Fruit fly (Drosophila melanogaster) whole organism, embryonic: ENCODE results near the gene dsx.

Experiments
- Atf-2 ChIP-seq: fragments of 200-800 bp; sonication (Bioruptor generic); optimal IDR thresholded peaks from 2 replicates; lab custom pipeline; 2016; ENCODE audit warnings: missing biosample characterization, missing genetic modification characterization
- B-H1 ChIP-seq: fragments of 200-800 bp; sonication (Bioruptor generic); IDR thresholded peaks from 3 replicates; pipeline ENCODE4 v1.3.6; 2022; ENCODE audit warnings: missing biosample characterization, missing genetic modification characterization
- Bgb ChIP-seq: fragments of 200-800 bp; sonication (Bioruptor generic); IDR thresholded peaks from 2 replicates; pipeline ENCODE4 v1.3.6; 2022; ENCODE audit warnings: missing biosample characterization, missing genetic modification characterization; ENCODE audit not compliant: partially characterized antibody
- CG13287 ChIP-seq: fragments of 200-800 bp; sonication (Bioruptor generic); IDR thresholded peaks from 2 replicates; pipeline ENCODE4 v1.3.6; 2022; ENCODE audit warnings: missing biosample characterization, missing genetic modification characterization; ENCODE audit not compliant: partially characterized antibody
- CG13424 ChIP-seq: fragments of 200-800 bp; sonication (Bioruptor generic); optimal IDR thresholded peaks from 2 replicates; lab custom pipeline; 2019; ENCODE audit warnings: missing biosample characterization, mild to moderate bottlenecking, missing genetic modification characterization, moderate library complexity
- CG15269 ChIP-seq: fragments of 200-800 bp; sonication (Bioruptor generic); optimal IDR thresholded peaks from 2 replicates; lab custom pipeline; 2018; ENCODE audit warnings: missing biosample characterization, mild to moderate bottlenecking, missing genetic modification characterization, moderate library complexity
- CG1529 ChIP-seq: fragments of 200-800 bp; sonication (Bioruptor generic); optimal IDR thresholded peaks from 3 replicates; lab custom pipeline; 2018; ENCODE audit warnings: missing biosample characterization, missing genetic modification characterization
- CG1602 ChIP-seq: fragments of 200-800 bp; sonication (Bioruptor generic); optimal IDR thresholded peaks from 3 replicates; lab custom pipeline; 2016; ENCODE audit warnings: missing biosample characterization, missing genetic modification characterization
- CG16863 ChIP-seq: fragments of 200-800 bp; sonication (Bioruptor generic); optimal IDR thresholded peaks from 3 replicates; lab custom pipeline; 2016; ENCODE audit warnings: missing biosample characterization, missing genetic modification characterization
- CG17361 ChIP-seq: fragments of 200-800 bp; sonication (Bioruptor generic); IDR thresholded peaks from 3 replicates; pipeline ENCODE4 v1.3.6; 2022; ENCODE audit warnings: missing biosample characterization, missing genetic modification characterization
- CG18764 ChIP-seq: fragments of 200-800 bp; sonication (Bioruptor generic); optimal IDR thresholded peaks from 3 replicates; lab custom pipeline; 2016; ENCODE audit warnings: missing biosample characterization, missing genetic modification characterization
- CG2120 ChIP-seq: fragments of 200-800 bp; sonication (Bioruptor generic); optimal IDR thresholded peaks from 3 replicates; lab custom pipeline; 2016; ENCODE audit warnings: missing biosample characterization, missing genetic modification characterization
- CG2129 ChIP-seq: fragments of 200-800 bp; sonication (Bioruptor generic); IDR thresholded peaks from 2 replicates; pipeline ENCODE4 v1.3.6; 2022; ENCODE audit warnings: missing biosample characterization, missing genetic modification characterization; ENCODE audit not compliant: partially characterized antibody
- CG34422 ChIP-seq: fragments of 200-800 bp; sonication (Bioruptor generic); IDR thresholded peaks from 3 replicates; pipeline ENCODE4 v1.3.6; 2022; ENCODE audit warnings: missing biosample characterization, missing genetic modification characterization
- CG4404 ChIP-seq: fragments of 200-800 bp; sonication (Bioruptor generic); IDR thresholded peaks from 2 replicates; pipeline ENCODE4 v1.3.6; 2022; ENCODE audit warnings: missing biosample characterization, missing genetic modification characterization
- CG4820 ChIP-seq: fragments of 200-800 bp; sonication (Bioruptor generic); optimal IDR thresholded peaks from 3 replicates; lab custom pipeline; 2016; ENCODE audit warnings: missing biosample characterization, missing genetic modification characterization
- CG7786 ChIP-seq: fragments of 200-800 bp; sonication (Bioruptor generic); optimal IDR thresholded peaks from 2 replicates; lab custom pipeline; 2016; ENCODE audit warnings: missing biosample characterization, missing genetic modification characterization
- CG8290 ChIP-seq, 3 experiments: fragments of 200-800 bp; sonication (Bioruptor generic); optimal IDR thresholded peaks; 2 replicates each; lab custom pipeline; 2016 to 2019; ENCODE audit warnings: missing biosample characterization in 3 of 3, missing genetic modification characterization in 3 of 3, mild to moderate bottlenecking in 2 of 3, moderate library complexity in 1 of 3
- CG8924 ChIP-seq: fragments of 200-800 bp; optimal IDR thresholded peaks from 3 replicates; lab custom pipeline; 2019; ENCODE audit warnings: missing biosample characterization, mild to moderate bottlenecking, missing genetic modification characterization, moderate library complexity
- Elba2 ChIP-seq: fragments of 200-800 bp; sonication (Bioruptor generic); optimal IDR thresholded peaks from 3 replicates; lab custom pipeline; 2016; ENCODE audit warnings: missing biosample characterization, missing genetic modification characterization
- Ets65A ChIP-seq: fragments of 200-800 bp; sonication (Bioruptor generic); peaks from one replicate; lab custom pipeline; 2016; ENCODE audit warnings: missing biosample characterization, missing genetic modification characterization
- HHEX ChIP-seq: fragments of 200-800 bp; sonication (Bioruptor generic); optimal IDR thresholded peaks from 3 replicates; lab custom pipeline; 2017; ENCODE audit warnings: missing biosample characterization, mild to moderate bottlenecking, missing genetic modification characterization, missing genetic modification reagents
- HmgZ ChIP-seq: fragments of 200-800 bp; sonication (Bioruptor generic); optimal IDR thresholded peaks from 2 replicates; lab custom pipeline; 2018; ENCODE audit warnings: missing biosample characterization, mild to moderate bottlenecking, missing genetic modification characterization
- Lhr ChIP-seq: fragments of 200-800 bp; sonication (Bioruptor generic); optimal IDR thresholded peaks from 3 replicates; lab custom pipeline; 2017; ENCODE audit warnings: mild to moderate bottlenecking, missing biosample characterization, missing genetic modification reagents, missing genetic modification characterization
- MBD-R2 ChIP-seq: fragments of 200-800 bp; sonication (Bioruptor generic); IDR thresholded peaks from 2 replicates; pipeline ENCODE4 v1.3.6; 2022; ENCODE audit warnings: missing biosample characterization, missing genetic modification characterization
- Max ChIP-seq: fragments of 200-800 bp; sonication (Bioruptor generic); optimal IDR thresholded peaks from 2 replicates; lab custom pipeline; 2016; ENCODE audit warnings: missing biosample characterization, mild to moderate bottlenecking, missing genetic modification characterization
- Neu2 ChIP-seq: fragments of 200-800 bp; sonication (Bioruptor generic); optimal IDR thresholded peaks from 3 replicates; lab custom pipeline; 2016; ENCODE audit warnings: missing biosample characterization, missing genetic modification characterization, borderline replicate concordance
- Opbp ChIP-seq: fragments of 200-800 bp; sonication (Bioruptor generic); IDR thresholded peaks from 3 replicates; pipeline ENCODE4 v1.3.6; 2022; ENCODE audit warnings: missing biosample characterization, missing genetic modification characterization; ENCODE audit not compliant: partially characterized antibody
- Pdp1 ChIP-seq, 2 experiments: fragments of 200-800 bp; sonication (Bioruptor generic); optimal IDR thresholded peaks; 3 replicates each; lab custom pipeline; 2016; ENCODE audit warnings: missing biosample characterization in 2 of 2, missing genetic modification characterization in 2 of 2, mild to moderate bottlenecking in 1 of 2, moderate library complexity in 1 of 2
- Sry-β ChIP-seq: fragments of 200-800 bp; sonication (Bioruptor generic); optimal IDR thresholded peaks from 2 replicates; lab custom pipeline; 2018; ENCODE audit warnings: missing biosample characterization, mild to moderate bottlenecking, missing genetic modification characterization, moderate library complexity
- Stat92E ChIP-seq, 3 experiments: fragments of >200 bp in 2 of 3; fragments of 200-800 bp in 1 of 3; sonication (Bioruptor generic) in 1 of 3; optimal IDR thresholded peaks; 2 replicates each; lab custom pipeline; 2017 to 2019; ENCODE audit warnings: missing biosample characterization in 3 of 3, missing genetic modification characterization in 3 of 3, mild to moderate bottlenecking in 1 of 3, moderate library complexity in 1 of 3
- Trl ChIP-seq, 3 experiments: fragments of >200 bp in 2 of 3; fragments of 200-800 bp in 1 of 3; sonication (Bioruptor generic) in 1 of 3; optimal IDR thresholded peaks; 2 replicates in 1 of 3; 3 replicates in 2 of 3; lab custom pipeline; 2016 to 2017; ENCODE audit warnings: missing biosample characterization in 1 of 3, missing genetic modification characterization in 1 of 3
- Xrp1 ChIP-seq: fragments of 200-800 bp; sonication (Bioruptor generic); IDR thresholded peaks from 2 replicates; pipeline ENCODE4 v1.3.6; 2022; ENCODE audit warnings: missing biosample characterization, missing genetic modification characterization
- YL-1 ChIP-seq: fragments of 200-800 bp; sonication (Bioruptor generic); optimal IDR thresholded peaks from 3 replicates; lab custom pipeline; 2017; ENCODE audit warnings: missing biosample characterization, mild to moderate bottlenecking, missing genetic modification characterization
- amos ChIP-seq: fragments of 200-800 bp; sonication (Bioruptor generic); IDR thresholded peaks from 2 replicates; pipeline ENCODE4 v1.3.6; 2022; ENCODE audit warnings: missing biosample characterization, missing genetic modification characterization; ENCODE audit not compliant: partially characterized antibody
- ase ChIP-seq: fragments of 200-800 bp; sonication (Bioruptor generic); IDR thresholded peaks from 3 replicates; pipeline ENCODE4 v1.3.6; 2022; ENCODE audit warnings: missing biosample characterization, missing genetic modification characterization
- az2 ChIP-seq: fragments of 200-800 bp; sonication (Bioruptor generic); optimal IDR thresholded peaks from 3 replicates; lab custom pipeline; 2016; ENCODE audit warnings: missing biosample characterization, missing genetic modification characterization
- bigmax ChIP-seq: fragments of 200-800 bp; sonication (Bioruptor generic); optimal IDR thresholded peaks from 2 replicates; lab custom pipeline; 2018; ENCODE audit warnings: missing biosample characterization, mild to moderate bottlenecking, missing genetic modification characterization
- chn ChIP-seq: fragments of 200-800 bp; sonication (Bioruptor generic); optimal IDR thresholded peaks from 2 replicates; lab custom pipeline; 2016; ENCODE audit warnings: missing biosample characterization, missing genetic modification characterization
- ems ChIP-seq: fragments of 200-800 bp; sonication (Bioruptor generic); optimal IDR thresholded peaks from 3 replicates; lab custom pipeline; 2016; ENCODE audit warnings: missing biosample characterization, missing genetic modification characterization
- grau ChIP-seq: fragments of 200-800 bp; optimal IDR thresholded peaks from 3 replicates; lab custom pipeline; 2019; ENCODE audit warnings: missing biosample characterization, mild to moderate bottlenecking, missing genetic modification characterization, moderate library complexity
- gro ChIP-seq: fragments of 200-800 bp; sonication (Bioruptor generic); optimal IDR thresholded peaks from 2 replicates; lab custom pipeline; 2016; ENCODE audit warnings: missing biosample characterization, missing genetic modification characterization
- pho ChIP-seq: fragments of 200-800 bp; sonication (Bioruptor generic); optimal IDR thresholded peaks from 2 replicates; lab custom pipeline; 2016; ENCODE audit warnings: missing biosample characterization, missing genetic modification characterization
- phol ChIP-seq: fragments of 200-800 bp; sonication (Bioruptor generic); optimal IDR thresholded peaks from 3 replicates; lab custom pipeline; 2018; ENCODE audit warnings: missing biosample characterization, mild to moderate bottlenecking, missing genetic modification characterization, moderate library complexity
- pum ChIP-seq: fragments of 200-800 bp; sonication (Bioruptor generic); optimal IDR thresholded peaks from 2 replicates; lab custom pipeline; 2016; ENCODE audit warnings: missing biosample characterization, missing genetic modification characterization
- pzg ChIP-seq: fragments of 200-800 bp; sonication (Bioruptor generic); optimal IDR thresholded peaks from 3 replicates; lab custom pipeline; 2018; ENCODE audit warnings: missing biosample characterization, mild to moderate bottlenecking, missing genetic modification characterization, moderate library complexity
- stwl ChIP-seq: fragments of 200-800 bp; sonication (Bioruptor generic); optimal IDR thresholded peaks from 3 replicates; lab custom pipeline; 2018; ENCODE audit warnings: missing biosample characterization, mild to moderate bottlenecking, missing genetic modification characterization, moderate library complexity
- tx ChIP-seq: fragments of 200-800 bp; sonication (Bioruptor generic); optimal IDR thresholded peaks from 2 replicates; lab custom pipeline; 2016; ENCODE audit warnings: missing biosample characterization, missing genetic modification characterization
- zfh2 ChIP-seq: fragments of 200-800 bp; sonication (Bioruptor generic); optimal IDR thresholded peaks from 2 replicates; lab custom pipeline; 2016; ENCODE audit warnings: missing biosample characterization, missing genetic modification characterization

The dsx gene

DNA sequence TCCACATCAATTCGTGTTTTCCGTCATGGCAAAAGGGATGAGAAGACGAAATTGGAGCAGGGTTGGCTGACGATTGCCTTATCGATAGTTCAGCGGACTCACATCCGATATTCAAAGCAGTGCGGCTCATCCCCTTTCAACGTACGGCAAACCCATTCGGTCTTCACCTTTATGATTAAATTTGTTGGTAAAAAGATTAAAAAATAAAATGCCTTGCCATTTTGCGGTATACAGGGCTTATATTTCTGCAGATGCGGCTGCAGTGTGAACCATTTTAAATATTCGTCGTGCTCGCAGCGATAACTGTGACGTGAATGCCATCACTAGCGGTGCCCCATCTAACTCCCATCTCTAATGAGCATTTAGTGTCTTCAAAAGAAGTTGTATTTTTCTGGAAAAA, 59.9 kb downstream of the dsx start, which contains the start of the genes Taf7 and EMC1 (continued):
- peak; percentile 88 for TF ChIP-seq amos
- peak; percentile 94 for TF ChIP-seq CG13287 (GFP tag; lab: Robert Waterston, UW)
- peak; percentile 84 for TF ChIP-seq phol (tag; lab: Kevin White, UChicago)
- peak; percentile 58 for TF ChIP-seq zfh2 (GFP tag; lab: Kevin White, UChicago)
- TF ChIP-seq pho (GFP tag; lab: Kevin White, UChicago): peak; percentile 64
- TF ChIP-seq CG4820 (GFP tag; lab: Kevin White, UChicago): peak; percentile 59
- TF ChIP-seq CG34422: 0 out of 3 replicates have a peak, but pooled peaks have one; percentile 11
- no peak for TF ChIP-seq B-H1 (GFP tag; lab: Robert Waterston, UW)
- TF ChIP-seq CG2120 (GFP tag; lab: Kevin White, UChicago): peak; percentile 64
- peak; percentile 19 for TF ChIP-seq CG16863 (GFP tag; lab: Kevin White, UChicago)
- peak; percentile 27 for TF ChIP-seq Atf-2
- no peak for TF ChIP-seq HHEX (GFP tag; lab: Kevin White, UChicago)
- no peak; the same call in 2 of the 3 replicates for TF ChIP-seq CG17361 (GFP tag; lab: Robert Waterston, UW)
- peak; percentile 29 to 52 for TF ChIP-seq Pdp1 (GFP tag; optimal IDR thresholded peaks at IDR 0.05; lab: Kevin White, UChicago)
- peak; percentile 96 for TF ChIP-seq Ets65A (GFP tag; lab: Kevin White, UChicago)
- peak; percentile 83 for TF ChIP-seq pzg (GFP tag; lab: Kevin White, UChicago)
- TF ChIP-seq MBD-R2: peak; percentile 75
- peak; percentile 51; the same call in 1 of the 2 replicates for TF ChIP-seq CG4404
- peak; percentile 68 for TF ChIP-seq Sry-β
- TF ChIP-seq CG18764: peak; percentile 19
- no peak for TF ChIP-seq Trl (optimal IDR thresholded peaks at IDR 0.05; lab: Kevin White, UChicago)
- peak; percentile 33 for TF ChIP-seq Trl (GFP tag; optimal IDR thresholded peaks at IDR 0.05; lab: Kevin White, UChicago)
- TF ChIP-seq Neu2 (GFP tag; lab: Kevin White, UChicago): peak; percentile 46
- peak; percentile 85 for TF ChIP-seq CG8290 (GFP tag; optimal IDR thresholded peaks at IDR 0.05; lab: Kevin White, UChicago)
- peak in 1 of 2 experiments; percentile 8 for TF ChIP-seq CG8290 (tag; optimal IDR thresholded peaks at IDR 0.05; lab: Kevin White, UChicago)
- peak; percentile 46 for TF ChIP-seq Max (GFP tag; lab: Kevin White, UChicago)
- peak; percentile 54 for TF ChIP-seq stwl (tag; lab: Kevin White, UChicago)
- peak; percentile 83 for TF ChIP-seq Opbp (GFP tag; lab: Robert Waterston, UW)
- TF ChIP-seq CG2129 (GFP tag; lab: Robert Waterston, UW): peak; percentile 86
- peak; percentile 46 for TF ChIP-seq HmgZ
- TF ChIP-seq ase (GFP tag; lab: Robert Waterston, UW): no peak
- no peak for TF ChIP-seq bigmax
- TF ChIP-seq chn (GFP tag; lab: Kevin White, UChicago): peak; percentile 27
- TF ChIP-seq CG1602: peak; percentile 30
- TF ChIP-seq Elba2 (GFP tag; lab: Kevin White, UChicago): peak; percentile 68
- peak; percentile 23 for TF ChIP-seq az2 (GFP tag; lab: Kevin White, UChicago)
- TF ChIP-seq ems (GFP tag; lab: Kevin White, UChicago): peak; percentile 32
- TF ChIP-seq Bgb (GFP tag; lab: Robert Waterston, UW): peak; percentile 87
- no peak for TF ChIP-seq CG1529 (GFP tag; lab: Kevin White, UChicago)
- TF ChIP-seq Lhr: peak; percentile 81
- TF ChIP-seq CG7786: peak; percentile 60
- TF ChIP-seq CG8924 (tag; lab: Kevin White, UChicago): no peak
- TF ChIP-seq Xrp1 (GFP tag; lab: Robert Waterston, UW): peak; percentile 25; the same call in 1 of the 2 replicates
- peak in 1 of 3 experiments; percentile 29 for TF ChIP-seq Stat92E (GFP tag; optimal IDR thresholded peaks at IDR 0.05; lab: Kevin White, UChicago)
- no peak for TF ChIP-seq CG15269
- peak; percentile 47 for TF ChIP-seq CG13424 (tag; lab: Kevin White, UChicago)
- peak; percentile 17 for TF ChIP-seq tx (GFP tag; lab: Kevin White, UChicago)
- TF ChIP-seq grau: no peak
- peak; percentile 58 for TF ChIP-seq pum (GFP tag; lab: Kevin White, UChicago)
- TF ChIP-seq gro (GFP tag; lab: Kevin White, UChicago): peak; percentile 32
- peak; percentile 46 for TF ChIP-seq YL-1 (GFP tag; lab: Kevin White, UChicago)
